Fruit fly (Drosophila melanogaster) whole organism, embryonic: Measurements from ENCODE around the gene kra.
A peak's percentile ranks its signal among the peaks of the same experiment; 100 is the strongest.

ENCODE experiments used
- Ada2b ChIP-seq: fragments of 200-800 bp; sonication (Bioruptor generic); IDR thresholded peaks from 2 replicates; pipeline ENCODE4 v1.3.6; 2022; ENCODE audit warnings: missing biosample characterization, missing genetic modification characterization
- B-H1 ChIP-seq: fragments of 200-800 bp; sonication (Bioruptor generic); IDR thresholded peaks from 3 replicates; pipeline ENCODE4 v1.3.6; 2022; ENCODE audit warnings: missing biosample characterization, missing genetic modification characterization
- CG11695 ChIP-seq: fragments of 200-800 bp; sonication (Bioruptor generic); IDR thresholded peaks from 3 replicates; pipeline ENCODE4 v1.3.6; 2022; ENCODE audit warnings: missing biosample characterization, missing genetic modification characterization
- CG12659 ChIP-seq: fragments of 200-800 bp; sonication (Bioruptor generic); optimal IDR thresholded peaks from 3 replicates; lab custom pipeline; 2017; ENCODE audit warnings: mild to moderate bottlenecking, missing biosample characterization, missing genetic modification reagents, missing genetic modification characterization
- CG13424 ChIP-seq: fragments of 200-800 bp; sonication (Bioruptor generic); optimal IDR thresholded peaks from 2 replicates; lab custom pipeline; 2019; ENCODE audit warnings: missing biosample characterization, mild to moderate bottlenecking, missing genetic modification characterization, moderate library complexity
- CG18262 ChIP-seq: fragments of 200-800 bp; optimal IDR thresholded peaks from 3 replicates; lab custom pipeline; 2019; ENCODE audit warnings: missing biosample characterization, mild to moderate bottlenecking, missing genetic modification characterization, moderate library complexity
- CG2120 ChIP-seq: fragments of 200-800 bp; sonication (Bioruptor generic); optimal IDR thresholded peaks from 3 replicates; lab custom pipeline; 2016; ENCODE audit warnings: missing biosample characterization, missing genetic modification characterization
- CG30020 ChIP-seq: fragments of 200-800 bp; optimal IDR thresholded peaks from 2 replicates; lab custom pipeline; 2019; ENCODE audit warnings: missing biosample characterization, mild to moderate bottlenecking, missing genetic modification characterization, moderate library complexity
- CG31224 ChIP-seq: fragments of 200-800 bp; sonication (Bioruptor generic); IDR thresholded peaks from 2 replicates; pipeline ENCODE4 v1.3.6; 2022; ENCODE audit warnings: missing biosample characterization, missing genetic modification characterization
- CG34422 ChIP-seq: fragments of 200-800 bp; sonication (Bioruptor generic); IDR thresholded peaks from 3 replicates; pipeline ENCODE4 v1.3.6; 2022; ENCODE audit warnings: missing biosample characterization, missing genetic modification characterization
- CG5245 ChIP-seq: fragments of 200-800 bp; sonication (Bioruptor generic); optimal IDR thresholded peaks from 3 replicates; lab custom pipeline; 2016; ENCODE audit warnings: missing biosample characterization, missing genetic modification characterization
- CG7271 ChIP-seq: fragments of 200-800 bp; sonication (Bioruptor generic); optimal IDR thresholded peaks from 2 replicates; lab custom pipeline; 2018; ENCODE audit warnings: missing biosample characterization, mild to moderate bottlenecking, missing genetic modification characterization, moderate library complexity
- CG7786 ChIP-seq: fragments of 200-800 bp; sonication (Bioruptor generic); optimal IDR thresholded peaks from 2 replicates; lab custom pipeline; 2016; ENCODE audit warnings: missing biosample characterization, missing genetic modification characterization
- CG8290 ChIP-seq, 3 experiments: fragments of 200-800 bp; sonication (Bioruptor generic); optimal IDR thresholded peaks; 2 replicates each; lab custom pipeline; 2016 to 2019; ENCODE audit warnings: missing biosample characterization in 3 of 3, missing genetic modification characterization in 3 of 3, mild to moderate bottlenecking in 2 of 3, moderate library complexity in 1 of 3
- D ChIP-seq, 2 experiments: fragments of 200-800 bp in 1 of 2; fragments of >200 bp in 1 of 2; sonication (Bioruptor generic) in 1 of 2; optimal IDR thresholded peaks; 2 replicates in 1 of 2; 3 replicates in 1 of 2; lab custom pipeline; 2017; ENCODE audit warnings: mild to moderate bottlenecking in 1 of 2, missing biosample characterization in 1 of 2, missing genetic modification characterization in 1 of 2, missing genetic modification reagents in 1 of 2
- Dref ChIP-seq: fragments of 200-800 bp; sonication (Bioruptor generic); IDR thresholded peaks from 2 replicates; pipeline ENCODE4 v1.3.6; 2022; ENCODE audit warnings: missing biosample characterization, missing genetic modification characterization
- Gsc ChIP-seq: fragments of 200-800 bp; sonication (Bioruptor generic); IDR thresholded peaks from 2 replicates; pipeline ENCODE4 v1.3.6; 2022; ENCODE audit warnings: missing biosample characterization, missing genetic modification characterization
- HLHmδ ChIP-seq: fragments of 200-800 bp; sonication (Bioruptor generic); optimal IDR thresholded peaks from 2 replicates; lab custom pipeline; 2018; ENCODE audit warnings: missing biosample characterization, mild to moderate bottlenecking, missing genetic modification characterization, moderate library complexity
- Hr51 ChIP-seq, 2 experiments: fragments of 200-800 bp; sonication (Bioruptor generic); optimal IDR thresholded peaks; 2 replicates in 1 of 2; 3 replicates in 1 of 2; lab custom pipeline; 2016 to 2018; ENCODE audit warnings: missing biosample characterization in 2 of 2, missing genetic modification characterization in 2 of 2, mild to moderate bottlenecking in 1 of 2, moderate library complexity in 1 of 2
- Hsf ChIP-seq: fragments of 200-800 bp; sonication (Bioruptor generic); optimal IDR thresholded peaks from 3 replicates; lab custom pipeline; 2016; ENCODE audit warnings: missing biosample characterization, missing genetic modification characterization
- Opbp ChIP-seq: fragments of 200-800 bp; sonication (Bioruptor generic); IDR thresholded peaks from 3 replicates; pipeline ENCODE4 v1.3.6; 2022; ENCODE audit warnings: missing biosample characterization, missing genetic modification characterization; ENCODE audit not compliant: partially characterized antibody
- PHDP ChIP-seq: fragments of 200-800 bp; sonication (Bioruptor generic); optimal IDR thresholded peaks from 3 replicates; lab custom pipeline; 2018; ENCODE audit warnings: missing biosample characterization, mild to moderate bottlenecking, missing genetic modification characterization, moderate library complexity
- Rfx ChIP-seq: fragments of 200-800 bp; sonication (Bioruptor generic); IDR thresholded peaks from 2 replicates; pipeline ENCODE4 v1.3.6; 2022; ENCODE audit warnings: missing biosample characterization, missing genetic modification characterization
- Sry-δ ChIP-seq: fragments of 200-800 bp; sonication (Bioruptor generic); optimal IDR thresholded peaks from 2 replicates; lab custom pipeline; 2016; ENCODE audit warnings: missing biosample characterization, missing genetic modification characterization
- Ssrp ChIP-seq: fragments of 200-800 bp; sonication (Bioruptor generic); optimal IDR thresholded peaks from 2 replicates; lab custom pipeline; 2018; ENCODE audit warnings: missing biosample characterization, mild to moderate bottlenecking, missing genetic modification characterization, moderate library complexity
- Vsx1 ChIP-seq: fragments of 200-800 bp; sonication (Bioruptor generic); optimal IDR thresholded peaks from 2 replicates; lab custom pipeline; 2017; ENCODE audit warnings: missing biosample characterization, mild to moderate bottlenecking, missing genetic modification characterization, missing genetic modification reagents
- al ChIP-seq: fragments of 200-800 bp; sonication (Bioruptor generic); IDR thresholded peaks from 2 replicates; pipeline ENCODE4 v1.3.6; 2022; ENCODE audit warnings: missing biosample characterization, missing genetic modification characterization
- br ChIP-seq: fragments of >200 bp; optimal IDR thresholded peaks from 2 replicates; lab custom pipeline; 2017
- btn ChIP-seq: fragments of 200-800 bp; sonication (Bioruptor generic); optimal IDR thresholded peaks from 2 replicates; lab custom pipeline; 2016; ENCODE audit warnings: missing biosample characterization, missing genetic modification characterization
- dmrt99B ChIP-seq: fragments of 200-800 bp; sonication (Bioruptor generic); optimal IDR thresholded peaks from 2 replicates; lab custom pipeline; 2018; ENCODE audit warnings: missing biosample characterization, mild to moderate bottlenecking, missing genetic modification characterization, moderate library complexity
- dysf ChIP-seq: fragments of 200-800 bp; sonication (Bioruptor generic); IDR thresholded peaks from 3 replicates; pipeline ENCODE4 v1.3.6; 2022; ENCODE audit warnings: missing biosample characterization, missing genetic modification characterization
- ewg ChIP-seq: fragments of 200-800 bp; sonication (Bioruptor generic); optimal IDR thresholded peaks from 3 replicates; lab custom pipeline; 2017; ENCODE audit warnings: mild to moderate bottlenecking, missing biosample characterization, missing genetic modification reagents, missing genetic modification characterization
- fd96Cb ChIP-seq: fragments of 200-800 bp; sonication (Bioruptor generic); optimal IDR thresholded peaks from 2 replicates; lab custom pipeline; 2018; ENCODE audit warnings: missing biosample characterization, mild to moderate bottlenecking, missing genetic modification characterization, moderate library complexity
- fu2 ChIP-seq: fragments of 200-800 bp; sonication (Bioruptor generic); optimal IDR thresholded peaks from 2 replicates; lab custom pipeline; 2016; ENCODE audit warnings: missing biosample characterization, missing genetic modification characterization
- gce ChIP-seq: fragments of 200-800 bp; sonication (Bioruptor generic); IDR thresholded peaks from 3 replicates; pipeline ENCODE4 v1.3.6; 2022; ENCODE audit warnings: missing biosample characterization, missing genetic modification characterization
- gem ChIP-seq: fragments of 200-800 bp; sonication (Bioruptor generic); optimal IDR thresholded peaks from 2 replicates; lab custom pipeline; 2019; ENCODE audit warnings: missing biosample characterization, mild to moderate bottlenecking, missing genetic modification characterization, moderate library complexity
- kni ChIP-seq: fragments of 200-800 bp; sonication (Bioruptor generic); optimal IDR thresholded peaks from 3 replicates; lab custom pipeline; 2017; ENCODE audit warnings: mild to moderate bottlenecking, missing biosample characterization, missing genetic modification reagents, missing genetic modification characterization
- pan ChIP-seq, 4 experiments: fragments of >200 bp in 3 of 4; fragments of 200-800 bp in 1 of 4; sonication (Bioruptor generic) in 1 of 4; optimal IDR thresholded peaks in 3 of 4; IDR thresholded peaks in 1 of 4; 2 replicates each; pipeline versions ENCODE4 v1.3.6 to Lab custom; 2017 to 2022; ENCODE audit warnings: missing biosample characterization in 2 of 4, missing genetic modification characterization in 2 of 4, mixed read lengths in 1 of 4
- pho ChIP-seq: fragments of 200-800 bp; sonication (Bioruptor generic); optimal IDR thresholded peaks from 2 replicates; lab custom pipeline; 2016; ENCODE audit warnings: missing biosample characterization, missing genetic modification characterization
- scrt ChIP-seq: fragments of 200-800 bp; sonication (Bioruptor generic); optimal IDR thresholded peaks from 2 replicates; lab custom pipeline; 2018; ENCODE audit warnings: missing biosample characterization, mild to moderate bottlenecking, missing genetic modification characterization, moderate library complexity
- slbo ChIP-seq: fragments of 200-800 bp; sonication (Bioruptor generic); IDR thresholded peaks from 2 replicates; pipeline ENCODE4 v1.3.6; 2022; ENCODE audit warnings: missing biosample characterization, missing genetic modification characterization
- sna ChIP-seq: fragments of 200-800 bp; sonication (Bioruptor generic); IDR thresholded peaks from 2 replicates; pipeline ENCODE4 v1.3.6; 2022; ENCODE audit warnings: missing biosample characterization, missing genetic modification characterization; ENCODE audit not compliant: partially characterized antibody
- tin ChIP-seq: fragments of 200-800 bp; sonication (Bioruptor generic); optimal IDR thresholded peaks from 3 replicates; lab custom pipeline; 2016; ENCODE audit warnings: missing biosample characterization, missing genetic modification characterization
- trh ChIP-seq: fragments of 200-800 bp; sonication (Bioruptor generic); optimal IDR thresholded peaks from 2 replicates; lab custom pipeline; 2016; ENCODE audit warnings: missing biosample characterization, missing genetic modification characterization
- tup ChIP-seq: fragments of 200-800 bp; sonication (Bioruptor generic); optimal IDR thresholded peaks from 2 replicates; lab custom pipeline; 2016; ENCODE audit warnings: missing biosample characterization, mild to moderate bottlenecking, missing genetic modification characterization, moderate library complexity
- z ChIP-seq: fragments of 200-800 bp; sonication (Bioruptor generic); IDR thresholded peaks from 3 replicates; pipeline ENCODE4 v1.3.6; 2022; ENCODE audit warnings: missing biosample characterization, missing genetic modification characterization

The kra gene

dm6 chr3R:5648569-5649476 is 47.9 kb upstream of the kra start, which contains the start of the genes MTA1-like and Sec23 (continued):
- no peak for TF ChIP-seq Hsf (GFP tag; lab: Kevin White, UChicago)
- peak; percentile 31 for TF ChIP-seq scrt (GFP tag; lab: Kevin White, UChicago)
- peak; percentile 78 for TF ChIP-seq CG30020 (tag; lab: Kevin White, UChicago)
- TF ChIP-seq CG18262: peak; percentile 75
- TF ChIP-seq tin (GFP tag; lab: Kevin White, UChicago): peak; percentile 57
- TF ChIP-seq CG13424 (tag; lab: Kevin White, UChicago): peak; percentile 68
- 0 out of 3 replicates have a peak, but pooled peaks have one; percentile 27 for TF ChIP-seq CG11695 (GFP tag; lab: Robert Waterston, UW)
- no peak for TF ChIP-seq CG5245
- peak; percentile 51 for TF ChIP-seq dmrt99B
- TF ChIP-seq Opbp (GFP tag; lab: Robert Waterston, UW): peak; percentile 90
- TF ChIP-seq z (GFP tag; lab: Robert Waterston, UW): no peak
- TF ChIP-seq Ssrp: peak; percentile 36
- peak; percentile 45 for TF ChIP-seq CG8290 (GFP tag; optimal IDR thresholded peaks at IDR 0.05; lab: Kevin White, UChicago)
- TF ChIP-seq CG8290 (tag; optimal IDR thresholded peaks at IDR 0.05; lab: Kevin White, UChicago): peak; percentile 29 to 49
- peak; percentile 51 for TF ChIP-seq tup (GFP tag; lab: Kevin White, UChicago)
- no peak for TF ChIP-seq B-H1 (GFP tag; lab: Robert Waterston, UW)
- TF ChIP-seq Vsx1 (GFP tag; lab: Kevin White, UChicago): peak; percentile 37
- TF ChIP-seq CG7271 (tag; lab: Kevin White, UChicago): no peak
- peak; percentile 85 for TF ChIP-seq Sry-δ
- TF ChIP-seq CG7786 (GFP tag; lab: Kevin White, UChicago): no peak
- peak; percentile 76 for TF ChIP-seq gem
- peak; percentile 14 for TF ChIP-seq kni (GFP tag; lab: Kevin White, UChicago)
- TF ChIP-seq btn (GFP tag; lab: Kevin White, UChicago): no peak
- no peak for TF ChIP-seq br
- no peak for TF ChIP-seq D (optimal IDR thresholded peaks at IDR 0.05; lab: Kevin White, UChicago)
- TF ChIP-seq D (GFP tag; optimal IDR thresholded peaks at IDR 0.05; lab: Kevin White, UChicago): peak; percentile 18
- no peak for TF ChIP-seq Ada2b (GFP tag; lab: Robert Waterston, UW)
- peak; percentile 18 for TF ChIP-seq fd96Cb (tag; lab: Kevin White, UChicago)
- peak; percentile 82 for TF ChIP-seq Dref (GFP tag; lab: Robert Waterston, UW)
- TF ChIP-seq pan (optimal IDR thresholded peaks at IDR 0.05; lab: Kevin White, UChicago): no peak
- TF ChIP-seq pan (GFP tag; optimal IDR thresholded peaks at IDR 0.05 in 1 of 2, IDR thresholded peaks at IDR 0.05 in 1 of 2): peak in 1 of 2 experiments; percentile 17
- TF ChIP-seq PHDP: peak; percentile 48
- TF ChIP-seq sna (GFP tag; lab: Robert Waterston, UW): peak; percentile 94
- TF ChIP-seq Rfx (GFP tag; lab: Robert Waterston, UW): peak; percentile 71
- peak; percentile 51 for TF ChIP-seq CG2120 (GFP tag; lab: Kevin White, UChicago)
- TF ChIP-seq CG31224: peak; percentile 5; the same call in 1 of the 2 replicates
- TF ChIP-seq trh (GFP tag; lab: Kevin White, UChicago): peak; percentile 8
- TF ChIP-seq Hr51 (GFP tag; optimal IDR thresholded peaks at IDR 0.05; lab: Kevin White, UChicago): peak; percentile 28 to 40
- peak; percentile 12 for TF ChIP-seq fu2 (GFP tag; lab: Kevin White, UChicago)
- TF ChIP-seq pho (GFP tag; lab: Kevin White, UChicago): peak; percentile 37
- no peak for TF ChIP-seq Gsc
- TF ChIP-seq ewg: peak; percentile 41
- 0 out of 3 replicates have a peak, but pooled peaks have one; percentile 52 for TF ChIP-seq CG34422
- peak; percentile 72 for TF ChIP-seq slbo (GFP tag; lab: Robert Waterston, UW)
- no peak for TF ChIP-seq gce (GFP tag; lab: Robert Waterston, UW)
- peak; percentile 17; the same call in 1 of the 3 replicates for TF ChIP-seq dysf
- TF ChIP-seq CG12659: peak; percentile 87
- peak; percentile 41 for TF ChIP-seq HLHmδ (GFP tag; lab: Kevin White, UChicago)
- TF ChIP-seq al (GFP tag; lab: Robert Waterston, UW): peak; percentile 54
